Worm (Caenorhabditis elegans) whole organism, mixed stage, embryonic: ENCODE measurements around the gene C35B8.3.

Source experiments
- M03D4.4 ChIP-seq: sonication (generic microtip); optimal IDR thresholded peaks from 2 replicates; lab custom pipeline; 2017; ENCODE audit warnings: mild to moderate bottlenecking, missing genetic modification characterization, missing compliant biosample characterization
- bed-3 ChIP-seq: fragments of 200-800 bp; sonication (Bioruptor generic); optimal IDR thresholded peaks from 3 replicates; lab custom pipeline; 2018; ENCODE audit warnings: mild to moderate bottlenecking, missing genetic modification characterization, moderate library complexity, missing compliant biosample characterization
- blmp-1 ChIP-seq: fragments of 150-350 bp; optimal IDR thresholded peaks from 2 replicates; lab custom pipeline; 2014; ENCODE audit warnings: missing biosample characterization, missing genetic modification characterization
- ceh-39 ChIP-seq: fragments of 150-350 bp; optimal IDR thresholded peaks from 2 replicates; lab custom pipeline; 2014; ENCODE audit warnings: missing biosample characterization, missing genetic modification characterization
- ceh-43 ChIP-seq: fragments of 200-800 bp; sonication (Bioruptor generic); optimal IDR thresholded peaks from 2 replicates; lab custom pipeline; 2018; ENCODE audit warnings: mild to moderate bottlenecking, missing genetic modification characterization, moderate library complexity, missing compliant biosample characterization
- ceh-83 ChIP-seq: fragments of 200-800 bp; sonication (Bioruptor generic); optimal IDR thresholded peaks from 2 replicates; lab custom pipeline; 2018; ENCODE audit warnings: mild to moderate bottlenecking, missing genetic modification characterization, missing compliant biosample characterization
- ces-1 ChIP-seq: fragments of 150-350 bp; optimal IDR thresholded peaks from 2 replicates; lab custom pipeline; 2014; ENCODE audit warnings: missing biosample characterization, missing genetic modification reagents, missing genetic modification characterization
- cnd-1 ChIP-seq: fragments of 200-800 bp; sonication (Bioruptor generic); optimal IDR thresholded peaks from 2 replicates; lab custom pipeline; 2018; ENCODE audit warnings: mild to moderate bottlenecking, missing genetic modification characterization, missing compliant biosample characterization
- elt-1 ChIP-seq: sonication (generic microtip); optimal IDR thresholded peaks from 2 replicates; lab custom pipeline; 2017; ENCODE audit warnings: missing genetic modification characterization, mild to moderate bottlenecking, missing compliant biosample characterization, antibody characterized with exemption, moderate library complexity, borderline replicate concordance; ENCODE audit not compliant: insufficient read depth
- elt-3 ChIP-seq: fragments of 150-350 bp; optimal IDR thresholded peaks from 2 replicates; lab custom pipeline; 2014; ENCODE audit warnings: missing biosample characterization, missing genetic modification characterization
- flh-1 ChIP-seq: fragments of 200-800 bp; sonication (Bioruptor generic); optimal IDR thresholded peaks from 2 replicates; lab custom pipeline; 2018; ENCODE audit warnings: mild to moderate bottlenecking, missing genetic modification characterization, moderate library complexity, missing compliant biosample characterization
- ham-2 ChIP-seq: fragments of 200-800 bp; sonication (Bioruptor generic); optimal IDR thresholded peaks from 2 replicates; lab custom pipeline; 2018; ENCODE audit warnings: mild to moderate bottlenecking, missing genetic modification characterization, missing compliant biosample characterization
- hlh-1 ChIP-seq: fragments of 150-350 bp; optimal IDR thresholded peaks from 2 replicates; lab custom pipeline; 2014; ENCODE audit warnings: missing biosample characterization, missing genetic modification reagents, missing genetic modification characterization
- lin-13 ChIP-seq: fragments of 150-350 bp; optimal IDR thresholded peaks from 2 replicates; lab custom pipeline; 2014; ENCODE audit warnings: missing biosample characterization, missing genetic modification characterization
- lin-32 ChIP-seq: fragments of 200-800 bp; sonication (Bioruptor generic); optimal IDR thresholded peaks from 2 replicates; lab custom pipeline; 2018; ENCODE audit warnings: mild to moderate bottlenecking, missing genetic modification characterization, missing compliant biosample characterization
- lsy-2 ChIP-seq: fragments of 150-350 bp; optimal IDR thresholded peaks from 2 replicates; lab custom pipeline; 2014; ENCODE audit warnings: missing biosample characterization, missing genetic modification characterization
- mab-5 ChIP-seq: fragments of 150-350 bp; optimal IDR thresholded peaks from 2 replicates; lab custom pipeline; 2014; ENCODE audit warnings: missing biosample characterization, missing genetic modification characterization
- mep-1 ChIP-seq: fragments of 150-350 bp; optimal IDR thresholded peaks from 2 replicates; lab custom pipeline; 2017; ENCODE audit warnings: missing biosample characterization, missing genetic modification reagents, missing genetic modification characterization, inconsistent platforms
- mls-2 ChIP-seq: sonication (generic microtip); optimal IDR thresholded peaks from 2 replicates; lab custom pipeline; 2016; ENCODE audit warnings: mild to moderate bottlenecking, missing genetic modification characterization, moderate library complexity, missing compliant biosample characterization
- nhr-12 ChIP-seq: fragments of 150-350 bp; optimal IDR thresholded peaks from 2 replicates; lab custom pipeline; 2014; ENCODE audit warnings: missing biosample characterization, missing genetic modification characterization
- nhr-2 ChIP-seq: fragments of 150-350 bp; optimal IDR thresholded peaks from 2 replicates; lab custom pipeline; 2014; ENCODE audit warnings: missing biosample characterization, missing genetic modification characterization
- nhr-28 ChIP-seq: fragments of 150-350 bp; optimal IDR thresholded peaks from 2 replicates; lab custom pipeline; 2014; ENCODE audit warnings: missing biosample characterization, missing genetic modification characterization
- pha-4 ChIP-seq: fragments of 150-350 bp; optimal IDR thresholded peaks from 2 replicates; lab custom pipeline; 2018; ENCODE audit warnings: missing biosample characterization, missing genetic modification reagents, missing genetic modification characterization
- sem-2 ChIP-seq: fragments of 200-800 bp; sonication (Bioruptor generic); optimal IDR thresholded peaks from 2 replicates; lab custom pipeline; 2018; ENCODE audit warnings: mild to moderate bottlenecking, missing genetic modification characterization, missing compliant biosample characterization
- sptf-1 ChIP-seq: sonication (generic microtip); optimal IDR thresholded peaks from 2 replicates; lab custom pipeline; 2017; ENCODE audit warnings: mild to moderate bottlenecking, missing genetic modification characterization, moderate library complexity, missing compliant biosample characterization
- tbx-8 ChIP-seq: fragments of 200-800 bp; sonication (Bioruptor generic); optimal IDR thresholded peaks from 2 replicates; lab custom pipeline; 2018; ENCODE audit warnings: mild to moderate bottlenecking, missing genetic modification characterization, moderate library complexity, missing compliant biosample characterization
- unc-120 ChIP-seq: sonication (generic microtip); optimal IDR thresholded peaks from 2 replicates; lab custom pipeline; 2017; ENCODE audit warnings: missing genetic modification characterization, missing compliant biosample characterization; ENCODE audit not compliant: poor library complexity, severe bottlenecking
- unc-39 ChIP-seq: fragments of 150-350 bp; optimal IDR thresholded peaks from 2 replicates; lab custom pipeline; 2014; ENCODE audit warnings: missing biosample characterization, missing genetic modification characterization
- zip-8 ChIP-seq: fragments of 150-350 bp; optimal IDR thresholded peaks from 2 replicates; lab custom pipeline; 2014; ENCODE audit warnings: missing biosample characterization, missing genetic modification characterization
- ztf-11 ChIP-seq: fragments of 150-350 bp; optimal IDR thresholded peaks from 2 replicates; lab custom pipeline; 2014; ENCODE audit warnings: missing biosample characterization, missing genetic modification characterization

Gene C35B8.3

ce11 chrX:9231556-9231955, 17.8 kb downstream of the C35B8.3 start:
- TF ChIP-seq nhr-12 (tag; lab: Kevin White, UChicago) = no peak
- TF ChIP-seq ces-1 = no peak
- TF ChIP-seq ceh-83 = no peak
- no peak for TF ChIP-seq ztf-11 (tag; lab: Kevin White, UChicago)
- no peak for TF ChIP-seq mls-2 (tag; lab: Kevin White, UChicago)
- TF ChIP-seq ceh-43 (GFP tag; lab: Kevin White, UChicago) = no peak
- no peak for TF ChIP-seq tbx-8 (GFP tag; lab: Kevin White, UChicago)

- TF ChIP-seq sptf-1 (tag; lab: Kevin White, UChicago) = no peak
- TF ChIP-seq pha-4 (tag; lab: Kevin White, UChicago) = no peak
- TF ChIP-seq hlh-1 (tag; lab: Kevin White, UChicago) = no peak
Measured at ce11 chrX:9232037-9232436, 18.3 kb downstream of the C35B8.3 start, which contains the start of gene vav-1. TSS of gene vav-1 (minus strand) at chrX:9232137.

- no peak for TF ChIP-seq mab-5
- TF ChIP-seq unc-120 (tag; lab: Kevin White, UChicago) = no peak
- no peak for TF ChIP-seq lin-13 (tag; lab: Kevin White, UChicago)
Measured at ce11 chrX:9233805-9234204, 20.1 kb downstream of the C35B8.3 start.

- no peak for TF ChIP-seq tbx-8 (GFP tag; lab: Kevin White, UChicago)
- TF ChIP-seq lin-13 (tag; lab: Kevin White, UChicago) = no peak
- TF ChIP-seq blmp-1 = no peak
- no peak for TF ChIP-seq bed-3 (GFP tag; lab: Kevin White, UChicago)
- TF ChIP-seq M03D4.4 (tag; lab: Kevin White, UChicago) = no peak
- TF ChIP-seq ham-2 (GFP tag; lab: Kevin White, UChicago) = no peak
- TF ChIP-seq lin-32 (GFP tag; lab: Kevin White, UChicago) = no peak
- no peak for TF ChIP-seq elt-3 (tag; lab: Kevin White, UChicago)
- TF ChIP-seq nhr-2 (tag; lab: Kevin White, UChicago) = no peak
- TF ChIP-seq lsy-2 (tag; lab: Kevin White, UChicago) = no peak
- no peak for TF ChIP-seq ceh-39 (tag; lab: Kevin White, UChicago)
- TF ChIP-seq mab-5 = no peak
- no peak for TF ChIP-seq nhr-12 (tag; lab: Kevin White, UChicago)
- TF ChIP-seq ceh-43 (GFP tag; lab: Kevin White, UChicago) = no peak
- TF ChIP-seq mep-1 (tag; lab: Kevin White, UChicago) = no peak
- no peak for TF ChIP-seq mls-2 (tag; lab: Kevin White, UChicago)
- TF ChIP-seq elt-1 (tag; lab: Kevin White, UChicago) = no peak
Measured at ce11 chrX:9234518-9234917, 20.8 kb downstream of the C35B8.3 start, which contains the start of gene col-175. TSS of gene col-175 (minus strand) at chrX:9234618.

ce11 chrX:9237708-9238107, 24.0 kb downstream of the C35B8.3 start:
- TF ChIP-seq zip-8 (no peak), ceh-39 (tag; lab: Kevin White, UChicago) (no peak), mls-2 (tag; lab: Kevin White, UChicago) (no peak), unc-39 (tag; lab: Kevin White, UChicago) (no peak), nhr-2 (tag; lab: Kevin White, UChicago) (no peak), bed-3 (GFP tag; lab: Kevin White, UChicago) (no peak), lsy-2 (tag; lab: Kevin White, UChicago) (no peak), unc-120 (tag; lab: Kevin White, UChicago) (no peak), cnd-1 (tag; lab: Kevin White, UChicago) (no peak), sem-2 (no peak), nhr-12 (tag; lab: Kevin White, UChicago) (no peak), nhr-28 (tag; lab: Kevin White, UChicago) (no peak)

- TF ChIP-seq flh-1 (GFP tag; lab: Kevin White, UChicago) (no peak), hlh-1 (tag; lab: Kevin White, UChicago) (no peak), unc-120 (tag; lab: Kevin White, UChicago) (no peak), tbx-8 (GFP tag; lab: Kevin White, UChicago) (no peak), ham-2 (GFP tag; lab: Kevin White, UChicago) (no peak), sptf-1 (tag; lab: Kevin White, UChicago) (no peak), mep-1 (tag; lab: Kevin White, UChicago) (no peak), ceh-39 (tag; lab: Kevin White, UChicago) (no peak), ztf-11 (tag; lab: Kevin White, UChicago) (no peak), nhr-2 (tag; lab: Kevin White, UChicago) (no peak), pha-4 (tag; lab: Kevin White, UChicago) (no peak), ces-1 (no peak), ceh-43 (GFP tag; lab: Kevin White, UChicago) (no peak)
Measured at ce11 chrX:9238692-9239091, 25.0 kb downstream of the C35B8.3 start.
